Worm (Caenorhabditis elegans) whole organism, L1 larva: ENCODE measurements around the gene nhr-135.

Experiments used
- ces-1 ChIP-seq: fragments of 150-350 bp; optimal IDR thresholded peaks from 2 replicates; lab custom pipeline; 2014; ENCODE audit warnings: missing biosample characterization, missing genetic modification reagents, missing genetic modification characterization
- fkh-10 ChIP-seq: sonication (generic microtip); optimal IDR thresholded peaks from 2 replicates; lab custom pipeline; 2017; ENCODE audit warnings: missing biosample characterization, missing genetic modification reagents, missing genetic modification characterization
- lin-13 ChIP-seq: fragments of 150-350 bp; optimal IDR thresholded peaks from 2 replicates; lab custom pipeline; 2014; ENCODE audit warnings: missing biosample characterization, missing genetic modification reagents, missing genetic modification characterization
- lir-3 ChIP-seq: sonication (generic microtip); optimal IDR thresholded peaks from 2 replicates; lab custom pipeline; 2016; ENCODE audit warnings: mild to moderate bottlenecking, missing genetic modification characterization, moderate library complexity, missing compliant biosample characterization; ENCODE audit not compliant: poor library complexity
- mab-9 ChIP-seq: fragments of 200-800 bp; sonication (Bioruptor generic); IDR thresholded peaks from 2 replicates; pipeline ENCODE4 v1.3.6; 2022; ENCODE audit warnings: missing genetic modification reagents, missing genetic modification characterization, missing compliant biosample characterization
- nhr-11 ChIP-seq: fragments of 150-350 bp; optimal IDR thresholded peaks from 2 replicates; lab custom pipeline; 2014; ENCODE audit warnings: missing biosample characterization, missing genetic modification characterization
- nhr-12 ChIP-seq: sonication (generic microtip); optimal IDR thresholded peaks from 2 replicates; lab custom pipeline; 2017; ENCODE audit warnings: missing biosample characterization, missing genetic modification characterization
- sptf-1 ChIP-seq: fragments of 150-350 bp; optimal IDR thresholded peaks from 2 replicates; lab custom pipeline; 2014; ENCODE audit warnings: missing biosample characterization, missing genetic modification characterization

- TF ChIP-seq fkh-10 (GFP tag; lab: Kevin White, UChicago), result no peak
- no peak for TF ChIP-seq lir-3 (tag; lab: Kevin White, UChicago)
- no peak for TF ChIP-seq nhr-11 (tag; lab: Kevin White, UChicago)
- no peak for TF ChIP-seq nhr-12 (tag; lab: Kevin White, UChicago)
- no peak for TF ChIP-seq ces-1 (GFP tag; lab: Kevin White, UChicago)
- no peak for TF ChIP-seq sptf-1 (tag; lab: Kevin White, UChicago)
- no peak for TF ChIP-seq mab-9 (GFP tag; lab: Robert Waterston, UW)
- TF ChIP-seq lin-13 (GFP tag; lab: Kevin White, UChicago), result no peak
Measured at ce11 chrV:7075646-7076045, 17.9 kb downstream of the nhr-135 start, which contains the start of gene npa-1.
